Fruit fly (Drosophila melanogaster): ENCODE measurements around the gene CG13455.

DNA sequence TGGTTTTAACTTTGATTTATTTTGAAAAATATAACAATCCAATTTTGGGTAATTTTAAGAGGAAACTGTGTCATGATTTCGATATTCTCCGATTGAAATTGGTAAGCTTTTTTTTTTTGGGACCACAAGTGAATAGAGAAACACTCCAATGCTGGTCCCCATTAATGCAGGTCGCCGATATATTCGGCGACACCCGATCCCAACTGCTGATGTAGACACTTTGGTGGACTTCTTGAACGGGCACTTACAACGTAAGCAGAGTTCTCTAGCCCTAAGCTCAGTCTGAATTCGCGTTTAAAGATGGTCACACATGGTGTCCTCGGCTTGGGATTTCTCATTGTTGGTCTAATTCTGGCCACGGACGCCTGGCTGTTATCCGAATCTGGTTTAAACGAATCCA lies 23.9 kb downstream of the CG13455 start, which contains the start of gene yellow-k:
- TF ChIP-seq achi (GFP tag; optimal IDR thresholded peaks at IDR 0.05) (no peak), Gug (GFP tag; IDR thresholded peaks at IDR 0.05) (no peak), Smox (GFP tag; optimal IDR thresholded peaks at IDR 0.05) (no peak), CG6854 (GFP tag; optimal IDR thresholded peaks at IDR 0.05) (no peak), CG15336 (GFP tag; IDR thresholded peaks at IDR 0.05) (no peak), OdsH (GFP tag; optimal IDR thresholded peaks at IDR 0.05) (no peak), CG1621 (tag; optimal IDR thresholded peaks at IDR 0.05) (no peak)

Measured in whole organism, prepupa.